Fruit fly (Drosophila melanogaster) whole organism, embryonic: Measurements from ENCODE around the gene CG13137.

Source experiments
- Antp ChIP-seq: fragments of 200-800 bp; sonication (Bioruptor generic); optimal IDR thresholded peaks from 3 replicates; lab custom pipeline; 2016; ENCODE audit warnings: missing biosample characterization, missing genetic modification characterization
- Atf3 ChIP-seq: fragments of 200-800 bp; sonication (Bioruptor generic); optimal IDR thresholded peaks from 3 replicates; lab custom pipeline; 2016; ENCODE audit warnings: missing biosample characterization, missing genetic modification characterization
- Awh ChIP-seq: fragments of 200-800 bp; sonication (Bioruptor generic); IDR thresholded peaks from 2 replicates; pipeline ENCODE4, ENCODE4 v1.3.6; 2022; ENCODE audit warnings: missing biosample characterization, missing genetic modification characterization
- CG10543 ChIP-seq: fragments of 200-800 bp; sonication (Bioruptor generic); optimal IDR thresholded peaks from 3 replicates; lab custom pipeline; 2017; ENCODE audit warnings: missing biosample characterization, mild to moderate bottlenecking, missing genetic modification characterization, moderate library complexity
- CG11085 ChIP-seq: fragments of 200-800 bp; sonication (Bioruptor generic); IDR thresholded peaks from 2 replicates; pipeline ENCODE4 v1.3.6; 2022; ENCODE audit warnings: missing biosample characterization, missing genetic modification characterization
- CG11247 ChIP-seq: fragments of 200-800 bp; sonication (Bioruptor generic); IDR thresholded peaks from 2 replicates; pipeline ENCODE4 v1.3.6; 2022; ENCODE audit warnings: missing biosample characterization, missing genetic modification characterization
- CG11456 ChIP-seq: fragments of 200-800 bp; sonication (Bioruptor generic); IDR thresholded peaks from 3 replicates; pipeline ENCODE4 v1.3.6; 2022; ENCODE audit warnings: missing biosample characterization, missing genetic modification characterization
- CG12071 ChIP-seq: fragments of 200-800 bp; sonication (Bioruptor generic); optimal IDR thresholded peaks from 3 replicates; lab custom pipeline; 2018; ENCODE audit warnings: missing biosample characterization, mild to moderate bottlenecking, missing genetic modification characterization
- CG14965 ChIP-seq: fragments of 200-800 bp; sonication (Bioruptor generic); optimal IDR thresholded peaks from 2 replicates; lab custom pipeline; 2016; ENCODE audit warnings: missing biosample characterization, missing genetic modification characterization, borderline replicate concordance
- CG1529 ChIP-seq: fragments of 200-800 bp; sonication (Bioruptor generic); optimal IDR thresholded peaks from 3 replicates; lab custom pipeline; 2018; ENCODE audit warnings: missing biosample characterization, missing genetic modification characterization
- CG15479 ChIP-seq: fragments of 200-800 bp; sonication (Bioruptor generic); optimal IDR thresholded peaks from 3 replicates; lab custom pipeline; 2019; ENCODE audit warnings: missing biosample characterization, mild to moderate bottlenecking, missing genetic modification characterization, moderate library complexity
- CG1603 ChIP-seq: fragments of 200-800 bp; sonication (Bioruptor generic); optimal IDR thresholded peaks from 2 replicates; lab custom pipeline; 2019; ENCODE audit warnings: missing biosample characterization, mild to moderate bottlenecking, missing genetic modification characterization, moderate library complexity
- CG17912 ChIP-seq: fragments of 200-800 bp; sonication (Bioruptor generic); optimal IDR thresholded peaks from 2 replicates; lab custom pipeline; 2018; ENCODE audit warnings: missing biosample characterization, mild to moderate bottlenecking, missing genetic modification characterization
- CG18599 ChIP-seq: fragments of 200-800 bp; sonication (Bioruptor generic); optimal IDR thresholded peaks from 3 replicates; lab custom pipeline; 2017; ENCODE audit warnings: missing biosample characterization, missing genetic modification characterization, mild to moderate bottlenecking, moderate library complexity, missing genetic modification reagents
- CG18619 ChIP-seq: fragments of 200-800 bp; sonication (Bioruptor generic); optimal IDR thresholded peaks from 3 replicates; lab custom pipeline; 2017; ENCODE audit warnings: missing biosample characterization, mild to moderate bottlenecking, missing genetic modification characterization
- CG34422 ChIP-seq: fragments of 200-800 bp; sonication (Bioruptor generic); IDR thresholded peaks from 3 replicates; pipeline ENCODE4 v1.3.6; 2022; ENCODE audit warnings: missing biosample characterization, missing genetic modification characterization
- CG43689 ChIP-seq: fragments of 200-800 bp; sonication (Bioruptor generic); IDR thresholded peaks from 2 replicates; pipeline ENCODE4 v1.3.6; 2022; ENCODE audit warnings: missing biosample characterization, missing genetic modification characterization
- CG6272 ChIP-seq: fragments of 200-800 bp; sonication (Bioruptor generic); IDR thresholded peaks from 2 replicates; pipeline ENCODE4 v1.3.6; 2022; ENCODE audit warnings: missing biosample characterization, missing genetic modification characterization
- CG6683 ChIP-seq: fragments of 200-800 bp; sonication (Bioruptor generic); optimal IDR thresholded peaks from 2 replicates; lab custom pipeline; 2017; ENCODE audit warnings: missing biosample characterization, mild to moderate bottlenecking, missing genetic modification characterization, missing genetic modification reagents
- CG8281 ChIP-seq: fragments of 200-800 bp; sonication (Bioruptor generic); optimal IDR thresholded peaks from 2 replicates; lab custom pipeline; 2018; ENCODE audit warnings: missing biosample characterization, mild to moderate bottlenecking, missing genetic modification characterization, moderate library complexity
- CG9437 ChIP-seq: fragments of 200-800 bp; sonication (Bioruptor generic); optimal IDR thresholded peaks from 2 replicates; lab custom pipeline; 2018; ENCODE audit warnings: missing biosample characterization, mild to moderate bottlenecking, missing genetic modification characterization
- D19B ChIP-seq: fragments of 200-800 bp; sonication (Bioruptor generic); optimal IDR thresholded peaks from 2 replicates; lab custom pipeline; 2017; ENCODE audit warnings: missing biosample characterization, mild to moderate bottlenecking, missing genetic modification characterization
- Dfd ChIP-seq, 2 experiments: fragments of >200 bp; optimal IDR thresholded peaks; 2 replicates each; lab custom pipeline; 2017; ENCODE audit warnings: missing biosample characterization in 2 of 2, missing genetic modification characterization in 2 of 2
- Dip3 ChIP-seq: fragments of 200-800 bp; sonication (Bioruptor generic); optimal IDR thresholded peaks from 3 replicates; lab custom pipeline; 2016; ENCODE audit warnings: missing biosample characterization, missing genetic modification characterization
- Doc3 ChIP-seq: fragments of 200-800 bp; sonication (Bioruptor generic); IDR thresholded peaks from 3 replicates; pipeline ENCODE4 v1.3.6; 2022; ENCODE audit warnings: missing biosample characterization, missing genetic modification characterization; ENCODE audit not compliant: partially characterized antibody
- Fer1 ChIP-seq: fragments of 200-800 bp; sonication (Bioruptor generic); optimal IDR thresholded peaks from 2 replicates; lab custom pipeline; 2017; ENCODE audit warnings: missing biosample characterization, mild to moderate bottlenecking, missing genetic modification characterization
- HLHmδ ChIP-seq: fragments of 200-800 bp; sonication (Bioruptor generic); optimal IDR thresholded peaks from 2 replicates; lab custom pipeline; 2018; ENCODE audit warnings: missing biosample characterization, mild to moderate bottlenecking, missing genetic modification characterization, moderate library complexity
- Hand ChIP-seq: fragments of 200-800 bp; sonication (Bioruptor generic); optimal IDR thresholded peaks from 2 replicates; lab custom pipeline; 2017; ENCODE audit warnings: mild to moderate bottlenecking, missing biosample characterization, missing genetic modification reagents, missing genetic modification characterization
- Hey ChIP-seq: fragments of 200-800 bp; sonication (Bioruptor generic); optimal IDR thresholded peaks from 3 replicates; lab custom pipeline; 2018; ENCODE audit warnings: missing biosample characterization, mild to moderate bottlenecking, missing genetic modification characterization
- Nf-YA ChIP-seq: fragments of 200-800 bp; sonication (Bioruptor generic); IDR thresholded peaks from 2 replicates; pipeline ENCODE4 v1.3.6; 2022; ENCODE audit warnings: missing biosample characterization, missing genetic modification characterization
- NfI ChIP-seq: fragments of 200-800 bp; sonication (Bioruptor generic); optimal IDR thresholded peaks from 3 replicates; lab custom pipeline; 2018; ENCODE audit warnings: missing biosample characterization, mild to moderate bottlenecking, missing genetic modification characterization, moderate library complexity
- Optix ChIP-seq: fragments of 200-800 bp; sonication (Bioruptor generic); IDR thresholded peaks from 3 replicates; pipeline ENCODE4 v1.3.6; 2022; ENCODE audit warnings: missing biosample characterization, missing genetic modification characterization
- Six4 ChIP-seq: fragments of 200-800 bp; sonication (Bioruptor generic); optimal IDR thresholded peaks from 2 replicates; lab custom pipeline; 2016; ENCODE audit warnings: missing biosample characterization, missing genetic modification characterization
- Xrp1 ChIP-seq: fragments of 200-800 bp; sonication (Bioruptor generic); IDR thresholded peaks from 2 replicates; pipeline ENCODE4 v1.3.6; 2022; ENCODE audit warnings: missing biosample characterization, missing genetic modification characterization
- aop ChIP-seq: fragments of 200-800 bp; sonication (Bioruptor generic); IDR thresholded peaks from 2 replicates; pipeline ENCODE4 v1.3.6; 2022; ENCODE audit warnings: missing biosample characterization, missing genetic modification characterization
- az2 ChIP-seq: fragments of 200-800 bp; sonication (Bioruptor generic); optimal IDR thresholded peaks from 3 replicates; lab custom pipeline; 2016; ENCODE audit warnings: missing biosample characterization, missing genetic modification characterization
- crol ChIP-seq: fragments of 200-800 bp; sonication (Bioruptor generic); IDR thresholded peaks from 2 replicates; pipeline ENCODE4 v1.3.6; 2022; ENCODE audit warnings: missing biosample characterization, missing genetic modification characterization
- da ChIP-seq: fragments of 200-800 bp; sonication (Bioruptor generic); optimal IDR thresholded peaks from 2 replicates; lab custom pipeline; 2016; ENCODE audit warnings: missing biosample characterization, missing genetic modification characterization
- dan ChIP-seq: fragments of 200-800 bp; sonication (Bioruptor generic); IDR thresholded peaks from 2 replicates; pipeline ENCODE4 v1.3.6; 2022; ENCODE audit warnings: missing biosample characterization, missing genetic modification characterization
- disco-r ChIP-seq: fragments of 200-800 bp; sonication (Bioruptor generic); optimal IDR thresholded peaks from 2 replicates; lab custom pipeline; 2016; ENCODE audit warnings: missing biosample characterization, missing genetic modification characterization
- dm ChIP-seq: fragments of 200-800 bp; sonication (Bioruptor generic); optimal IDR thresholded peaks from 3 replicates; lab custom pipeline; 2016; ENCODE audit warnings: missing biosample characterization, missing genetic modification characterization
- ewg ChIP-seq: fragments of 200-800 bp; sonication (Bioruptor generic); optimal IDR thresholded peaks from 3 replicates; lab custom pipeline; 2017; ENCODE audit warnings: mild to moderate bottlenecking, missing biosample characterization, missing genetic modification reagents, missing genetic modification characterization
- lbe ChIP-seq: fragments of 200-800 bp; sonication (Bioruptor generic); optimal IDR thresholded peaks from 2 replicates; lab custom pipeline; 2016; ENCODE audit warnings: missing biosample characterization, mild to moderate bottlenecking, missing genetic modification characterization
- luna ChIP-seq: fragments of 200-800 bp; sonication (Bioruptor generic); optimal IDR thresholded peaks from 2 replicates; lab custom pipeline; 2016; ENCODE audit warnings: missing biosample characterization, missing genetic modification characterization
- nerfin-2 ChIP-seq: fragments of 200-800 bp; sonication (Bioruptor generic); IDR thresholded peaks from 2 replicates; pipeline ENCODE4 v1.3.6; 2022; ENCODE audit warnings: missing biosample characterization, missing genetic modification characterization; ENCODE audit not compliant: partially characterized antibody
- pfk ChIP-seq: fragments of 200-800 bp; sonication (Bioruptor generic); optimal IDR thresholded peaks from 2 replicates; lab custom pipeline; 2018; ENCODE audit warnings: missing biosample characterization, mild to moderate bottlenecking, missing genetic modification characterization, moderate library complexity
- pnt ChIP-seq: fragments of 200-800 bp; sonication (Bioruptor generic); optimal IDR thresholded peaks from 3 replicates; lab custom pipeline; 2016; ENCODE audit warnings: missing biosample characterization, missing genetic modification characterization
- sens-2 ChIP-seq: fragments of 200-800 bp; sonication (Bioruptor generic); IDR thresholded peaks from 2 replicates; pipeline ENCODE4 v1.3.6; 2022; ENCODE audit warnings: missing biosample characterization, missing genetic modification characterization
- seq ChIP-seq: fragments of 200-800 bp; sonication (Bioruptor generic); IDR thresholded peaks from 2 replicates; pipeline ENCODE4 v1.3.6; 2022; ENCODE audit warnings: missing biosample characterization, missing genetic modification characterization
- trem ChIP-seq: fragments of 200-800 bp; optimal IDR thresholded peaks from 3 replicates; lab custom pipeline; 2019; ENCODE audit warnings: missing biosample characterization, mild to moderate bottlenecking, missing genetic modification characterization, moderate library complexity
- zf30C ChIP-seq: fragments of 200-800 bp; sonication (Bioruptor generic); optimal IDR thresholded peaks from 3 replicates; lab custom pipeline; 2018; ENCODE audit warnings: missing biosample characterization, mild to moderate bottlenecking, missing genetic modification characterization

Gene CG13137

dm6 chr2L:10200847-10201246 is 28.3 kb downstream of the CG13137 start, which contains the start of the genes Ripalpha and RpL7 (continued):
- TF ChIP-seq CG6683 (GFP tag; lab: Kevin White, UChicago): peak; percentile 98
- TF ChIP-seq CG1603 (tag; lab: Kevin White, UChicago): peak; percentile 98
- peak; percentile 96 for TF ChIP-seq az2 (GFP tag; lab: Kevin White, UChicago)
- TF ChIP-seq Fer1 (GFP tag; lab: Kevin White, UChicago): peak; percentile 99
- TF ChIP-seq lbe (GFP tag; lab: Kevin White, UChicago): peak; percentile 91
- TF ChIP-seq Hey (tag; lab: Kevin White, UChicago): peak; percentile 98
- peak; percentile 89 for TF ChIP-seq Six4 (GFP tag; lab: Kevin White, UChicago)
- TF ChIP-seq Antp (GFP tag; lab: Kevin White, UChicago): peak; percentile 92
- TF ChIP-seq CG18619 (GFP tag; lab: Kevin White, UChicago): peak; percentile 99
- TF ChIP-seq CG9437: peak; percentile 88
- peak; percentile 91 for TF ChIP-seq seq (GFP tag; lab: Robert Waterston, UW)
- peak; percentile 98 for TF ChIP-seq ewg (GFP tag; lab: Kevin White, UChicago)
- TF ChIP-seq CG15479 (GFP tag; lab: Kevin White, UChicago): peak; percentile 95
- peak; percentile 97 for TF ChIP-seq Atf3
- peak; percentile 99 for TF ChIP-seq CG11456 (GFP tag; lab: Robert Waterston, UW)
- TF ChIP-seq D19B (GFP tag; lab: Kevin White, UChicago): peak; percentile 91
- peak; percentile 97 for TF ChIP-seq Awh
- TF ChIP-seq disco-r: peak; percentile 98
- TF ChIP-seq pnt: peak; percentile 85
- TF ChIP-seq Hand (GFP tag; lab: Kevin White, UChicago): peak; percentile 93
- TF ChIP-seq CG11247: peak; percentile 98
- TF ChIP-seq Xrp1: peak; percentile 81
- TF ChIP-seq crol (GFP tag; lab: Robert Waterston, UW): no peak; the same call in 1 of the 2 replicates
- TF ChIP-seq Nf-YA (GFP tag; lab: Robert Waterston, UW): peak; percentile 93
- peak; percentile 85 for TF ChIP-seq aop (GFP tag; lab: Robert Waterston, UW)
- TF ChIP-seq CG43689 (GFP tag; lab: Robert Waterston, UW): no peak; the same call in 1 of the 2 replicates
- TF ChIP-seq CG8281 (tag; lab: Kevin White, UChicago): peak; percentile 82
- TF ChIP-seq Optix (GFP tag; lab: Robert Waterston, UW): peak; percentile 95
- peak; percentile 91 for TF ChIP-seq trem (tag; lab: Kevin White, UChicago)
- peak; percentile 99 for TF ChIP-seq NfI (GFP tag; lab: Kevin White, UChicago)
- TF ChIP-seq da (GFP tag; lab: Kevin White, UChicago): peak; percentile 98
- no peak for TF ChIP-seq Dfd (GFP tag; optimal IDR thresholded peaks at IDR 0.05; lab: Kevin White, UChicago)
- TF ChIP-seq HLHmδ (GFP tag; lab: Kevin White, UChicago): peak; percentile 100
- TF ChIP-seq dan: no peak
- TF ChIP-seq CG34422 (GFP tag; lab: Robert Waterston, UW): peak; percentile 98
- peak; percentile 66; the same call in 2 of the 3 replicates for TF ChIP-seq Doc3 (GFP tag; lab: Robert Waterston, UW)
- peak; percentile 100 for TF ChIP-seq dm (GFP tag; lab: Kevin White, UChicago)
- peak; percentile 92 for TF ChIP-seq CG14965 (GFP tag; lab: Kevin White, UChicago)
- TF ChIP-seq CG17912 (GFP tag; lab: Kevin White, UChicago): peak; percentile 99
- TF ChIP-seq nerfin-2 (GFP tag; lab: Robert Waterston, UW): peak; percentile 79
- TF ChIP-seq luna (GFP tag; lab: Kevin White, UChicago): peak; percentile 95
- peak; percentile 95 for TF ChIP-seq CG1529
- peak; percentile 99 for TF ChIP-seq CG10543
- TF ChIP-seq sens-2 (GFP tag; lab: Robert Waterston, UW): peak; percentile 96
- TF ChIP-seq Dip3 (GFP tag; lab: Kevin White, UChicago): peak; percentile 97
- TF ChIP-seq CG11085 (GFP tag; lab: Robert Waterston, UW): peak; percentile 98
- TF ChIP-seq CG12071 (GFP tag; lab: Kevin White, UChicago): peak; percentile 98
- TF ChIP-seq pfk (GFP tag; lab: Kevin White, UChicago): peak; percentile 88
- peak; percentile 94 for TF ChIP-seq CG6272 (GFP tag; lab: Robert Waterston, UW)
- peak; percentile 98 for TF ChIP-seq CG18599 (GFP tag; lab: Kevin White, UChicago)
- peak; percentile 77 for TF ChIP-seq zf30C (GFP tag; lab: Kevin White, UChicago)
